Fruit fly (Drosophila melanogaster) whole organism, prepupa: ENCODE results near the gene CG14237.

Source experiments
- Blimp-1 ChIP-seq: fragments of 200-800 bp; sonication (Bioruptor generic); optimal IDR thresholded peaks from 3 replicates; lab custom pipeline; 2017; ENCODE audit warnings: missing biosample characterization, missing genetic modification characterization, mild to moderate bottlenecking, moderate library complexity, missing genetic modification reagents
- CG11294 ChIP-seq: fragments of 200-800 bp; sonication (Bioruptor generic); IDR thresholded peaks from 2 replicates; pipeline ENCODE4 v1.3.6; 2022; ENCODE audit warnings: missing biosample characterization, missing genetic modification characterization
- CG11762 ChIP-seq: fragments of 200-800 bp; sonication (Bioruptor generic); optimal IDR thresholded peaks from 3 replicates; lab custom pipeline; 2016; ENCODE audit warnings: missing biosample characterization, missing genetic modification characterization; ENCODE audit not compliant: insufficient read depth
- CG11902 ChIP-seq: fragments of 200-800 bp; sonication (Bioruptor generic); optimal IDR thresholded peaks from 3 replicates; lab custom pipeline; 2016; ENCODE audit warnings: missing biosample characterization, missing genetic modification characterization
- CG15336 ChIP-seq: fragments of 200-800 bp; sonication (Bioruptor generic); IDR thresholded peaks from 2 replicates; pipeline ENCODE4 v1.3.6; 2022; ENCODE audit warnings: missing biosample characterization, missing genetic modification characterization
- CG1621 ChIP-seq: fragments of 200-800 bp; sonication (Bioruptor generic); optimal IDR thresholded peaks from 3 replicates; lab custom pipeline; 2018; ENCODE audit warnings: missing biosample characterization, mild to moderate bottlenecking, missing genetic modification characterization
- CG3032 ChIP-seq: fragments of 200-800 bp; optimal IDR thresholded peaks from 2 replicates; lab custom pipeline; 2019; ENCODE audit warnings: missing biosample characterization, mild to moderate bottlenecking, missing genetic modification characterization, moderate library complexity
- CG31627 ChIP-seq: fragments of 200-800 bp; sonication (Bioruptor generic); optimal IDR thresholded peaks from 3 replicates; lab custom pipeline; 2016; ENCODE audit warnings: missing biosample characterization, missing genetic modification characterization
- CG32006 ChIP-seq: fragments of 200-800 bp; sonication (Bioruptor generic); optimal IDR thresholded peaks from 3 replicates; lab custom pipeline; 2017; ENCODE audit warnings: missing biosample characterization, mild to moderate bottlenecking, missing genetic modification characterization
- CG34406 ChIP-seq: fragments of 200-800 bp; sonication (Bioruptor generic); optimal IDR thresholded peaks from 3 replicates; lab custom pipeline; 2016; ENCODE audit warnings: missing biosample characterization, missing genetic modification characterization
- CG3919 ChIP-seq: fragments of 200-800 bp; sonication (Bioruptor generic); optimal IDR thresholded peaks from 3 replicates; lab custom pipeline; 2016; ENCODE audit warnings: missing biosample characterization, missing genetic modification characterization
- CG4318 ChIP-seq: fragments of 200-800 bp; sonication (Bioruptor generic); optimal IDR thresholded peaks from 3 replicates; lab custom pipeline; 2017; ENCODE audit warnings: missing biosample characterization, mild to moderate bottlenecking, missing genetic modification characterization
- CG6163 ChIP-seq: fragments of 200-800 bp; sonication (Bioruptor generic); IDR thresholded peaks from 3 replicates; pipeline ENCODE4 v1.3.6; 2022; ENCODE audit warnings: missing biosample characterization, missing genetic modification characterization
- CG6276 ChIP-seq: fragments of 200-800 bp; sonication (Bioruptor generic); optimal IDR thresholded peaks from 2 replicates; lab custom pipeline; 2017; ENCODE audit warnings: missing biosample characterization, mild to moderate bottlenecking, missing genetic modification characterization
- CG6854 ChIP-seq: fragments of 200-800 bp; sonication (Bioruptor generic); optimal IDR thresholded peaks from 2 replicates; lab custom pipeline; 2017; ENCODE audit warnings: missing biosample characterization, mild to moderate bottlenecking, missing genetic modification characterization
- CG7368 ChIP-seq: fragments of 200-800 bp; sonication (Bioruptor generic); optimal IDR thresholded peaks from 3 replicates; lab custom pipeline; 2016; ENCODE audit warnings: missing biosample characterization, missing genetic modification characterization
- CG8119 ChIP-seq: fragments of 200-800 bp; sonication (Bioruptor generic); IDR thresholded peaks from 3 replicates; pipeline ENCODE4 v1.3.6; 2022; ENCODE audit warnings: missing biosample characterization, missing genetic modification characterization
- CG8632 ChIP-seq: fragments of 200-800 bp; sonication (Bioruptor generic); optimal IDR thresholded peaks from 3 replicates; lab custom pipeline; 2016; ENCODE audit warnings: missing biosample characterization, missing genetic modification characterization
- CG9139 ChIP-seq: fragments of 200-800 bp; sonication (Bioruptor generic); optimal IDR thresholded peaks from 3 replicates; lab custom pipeline; 2017; ENCODE audit warnings: missing biosample characterization, mild to moderate bottlenecking, missing genetic modification characterization
- Eip78C ChIP-seq: fragments of 200-800 bp; sonication (Bioruptor generic); peaks from one replicate; lab custom pipeline; 2016; ENCODE audit warnings: missing biosample characterization, missing genetic modification characterization
- Ets96B ChIP-seq: fragments of 200-800 bp; optimal IDR thresholded peaks from 2 replicates; lab custom pipeline; 2019; ENCODE audit warnings: missing biosample characterization, mild to moderate bottlenecking, missing genetic modification characterization, moderate library complexity
- Hr38 ChIP-seq: sonication (Bioruptor generic); optimal IDR thresholded peaks from 2 replicates; lab custom pipeline; 2016; ENCODE audit warnings: missing biosample characterization, missing genetic modification characterization
- Hr39 ChIP-seq: fragments of 200-800 bp; sonication (Bioruptor generic); optimal IDR thresholded peaks from 2 replicates; lab custom pipeline; 2016; ENCODE audit warnings: missing biosample characterization, missing genetic modification characterization
- Hr4 ChIP-seq: fragments of 200-800 bp; sonication (Bioruptor generic); optimal IDR thresholded peaks from 3 replicates; lab custom pipeline; 2016; ENCODE audit warnings: missing biosample characterization, missing genetic modification characterization
- Lpt ChIP-seq: fragments of 200-800 bp; sonication (Bioruptor generic); optimal IDR thresholded peaks from 3 replicates; lab custom pipeline; 2016; ENCODE audit warnings: missing biosample characterization, missing genetic modification characterization
- Met ChIP-seq: fragments of 200-800 bp; sonication (Bioruptor generic); optimal IDR thresholded peaks from 3 replicates; lab custom pipeline; 2016; ENCODE audit warnings: missing biosample characterization, missing genetic modification characterization
- OdsH ChIP-seq: fragments of 200-800 bp; sonication (Bioruptor generic); optimal IDR thresholded peaks from 3 replicates; lab custom pipeline; 2016; ENCODE audit warnings: missing biosample characterization, missing genetic modification characterization
- Sox102F ChIP-seq: fragments of 200-800 bp; sonication (Bioruptor generic); optimal IDR thresholded peaks from 2 replicates; lab custom pipeline; 2016; ENCODE audit warnings: missing biosample characterization, mild to moderate bottlenecking, missing genetic modification characterization
- Sox14 ChIP-seq: fragments of 200-800 bp; sonication (Bioruptor generic); optimal IDR thresholded peaks from 3 replicates; lab custom pipeline; 2016; ENCODE audit warnings: missing biosample characterization, missing genetic modification characterization
- Sox15 ChIP-seq: fragments of 200-800 bp; sonication (Bioruptor generic); optimal IDR thresholded peaks from 3 replicates; lab custom pipeline; 2016; ENCODE audit warnings: missing biosample characterization, missing genetic modification characterization
- achi ChIP-seq: fragments of 200-800 bp; sonication (Bioruptor generic); optimal IDR thresholded peaks from 3 replicates; lab custom pipeline; 2016; ENCODE audit warnings: missing biosample characterization, missing genetic modification characterization
- acj6 ChIP-seq: fragments of 200-800 bp; sonication (Bioruptor generic); optimal IDR thresholded peaks from 3 replicates; lab custom pipeline; 2016; ENCODE audit warnings: missing biosample characterization, missing genetic modification characterization
- cyc ChIP-seq: fragments of 200-800 bp; sonication (Bioruptor generic); optimal IDR thresholded peaks from 3 replicates; lab custom pipeline; 2016; ENCODE audit warnings: missing biosample characterization, missing genetic modification characterization
- dac ChIP-seq: fragments of 200-800 bp; sonication (Bioruptor generic); optimal IDR thresholded peaks from 2 replicates; lab custom pipeline; 2017; ENCODE audit warnings: missing biosample characterization, mild to moderate bottlenecking, missing genetic modification characterization
- dsx ChIP-seq: fragments of 200-800 bp; optimal IDR thresholded peaks from 3 replicates; lab custom pipeline; 2019; ENCODE audit warnings: missing biosample characterization, mild to moderate bottlenecking, missing genetic modification characterization, moderate library complexity; ENCODE audit not compliant: poor library complexity, severe bottlenecking
- eg ChIP-seq: fragments of 200-800 bp; sonication (Bioruptor generic); IDR thresholded peaks from 3 replicates; pipeline ENCODE4 v1.3.6; 2022; ENCODE audit warnings: missing biosample characterization, missing genetic modification characterization
- esn ChIP-seq: fragments of 200-800 bp; sonication (Bioruptor generic); optimal IDR thresholded peaks from 2 replicates; lab custom pipeline; 2016; ENCODE audit warnings: missing biosample characterization, mild to moderate bottlenecking, missing genetic modification characterization, moderate library complexity
- fd59A ChIP-seq: fragments of 200-800 bp; sonication (Bioruptor generic); optimal IDR thresholded peaks from 2 replicates; lab custom pipeline; 2017; ENCODE audit warnings: missing biosample characterization, mild to moderate bottlenecking, missing genetic modification characterization, missing genetic modification reagents
- fkh ChIP-seq: fragments of 200-800 bp; sonication (Bioruptor generic); optimal IDR thresholded peaks from 3 replicates; lab custom pipeline; 2017; ENCODE audit warnings: missing biosample characterization, mild to moderate bottlenecking, missing genetic modification characterization, moderate library complexity
- lz ChIP-seq: fragments of 200-800 bp; sonication (Bioruptor generic); optimal IDR thresholded peaks from 3 replicates; lab custom pipeline; 2016; ENCODE audit warnings: missing biosample characterization, missing genetic modification characterization
- pdm3 ChIP-seq: fragments of 200-800 bp; sonication (Bioruptor generic); optimal IDR thresholded peaks from 3 replicates; lab custom pipeline; 2016; ENCODE audit warnings: missing biosample characterization, missing genetic modification characterization
- ss ChIP-seq, 2 experiments: fragments of 200-800 bp; sonication (Bioruptor generic); optimal IDR thresholded peaks; 2 replicates in 1 of 2; 3 replicates in 1 of 2; lab custom pipeline; 2017 to 2018; ENCODE audit warnings: mild to moderate bottlenecking in 2 of 2, missing biosample characterization in 2 of 2, missing genetic modification characterization in 2 of 2, moderate library complexity in 1 of 2
- svp ChIP-seq: fragments of 200-800 bp; sonication (Bioruptor generic); peaks from one replicate; lab custom pipeline; 2016; ENCODE audit warnings: missing biosample characterization, missing genetic modification characterization
- topi ChIP-seq: fragments of 200-800 bp; sonication (Bioruptor generic); optimal IDR thresholded peaks from 3 replicates; lab custom pipeline; 2016; ENCODE audit warnings: missing biosample characterization, missing genetic modification characterization
- vri ChIP-seq: fragments of 200-800 bp; sonication (Bioruptor generic); optimal IDR thresholded peaks from 3 replicates; lab custom pipeline; 2016; ENCODE audit warnings: missing biosample characterization, mild to moderate bottlenecking, missing genetic modification characterization

The CG14237 gene

dm6 chr3R:26432526-26432925, 24.2 kb upstream of the CG14237 start:
- TF ChIP-seq Ets96B (tag; lab: Kevin White, UChicago) (no peak), CG6163 (GFP tag; lab: Robert Waterston, UW) (no peak), CG7368 (GFP tag; lab: Kevin White, UChicago) (no peak), CG9139 (GFP tag; lab: Kevin White, UChicago) (no peak), CG4318 (GFP tag; lab: Kevin White, UChicago) (no peak), dac (no peak), Hr38 (GFP tag; lab: Kevin White, UChicago) (no peak), dsx (GFP tag; lab: Kevin White, UChicago) (no peak), CG11762 (GFP tag; lab: Kevin White, UChicago) (no peak), CG31627 (no peak), Sox14 (GFP tag; lab: Kevin White, UChicago) (no peak), Hr4 (GFP tag; lab: Kevin White, UChicago) (no peak)

dm6 chr3R:26432978-26433377, 23.7 kb upstream of the CG14237 start:
- peak; percentile 28 for TF ChIP-seq CG3919 (GFP tag; lab: Kevin White, UChicago)
- TF ChIP-seq vri, result no peak
- TF ChIP-seq dsx (GFP tag; lab: Kevin White, UChicago), result no peak
- TF ChIP-seq Lpt (GFP tag; lab: Kevin White, UChicago), result no peak
- TF ChIP-seq Sox15, result no peak
- 0 out of 2 replicates have a peak, but pooled peaks have one; percentile 23 for TF ChIP-seq CG15336 (GFP tag; lab: Robert Waterston, UW)
- TF ChIP-seq Sox102F, result no peak
- TF ChIP-seq OdsH (GFP tag; lab: Kevin White, UChicago), result no peak
- TF ChIP-seq fkh, result no peak
- TF ChIP-seq CG11294, result no peak
- peak; percentile 13 for TF ChIP-seq CG11762 (GFP tag; lab: Kevin White, UChicago)
- TF ChIP-seq Hr38 (GFP tag; lab: Kevin White, UChicago), result no peak
- peak; percentile 62 for TF ChIP-seq CG32006
- TF ChIP-seq svp, result peak; percentile 46
- TF ChIP-seq CG6276, result peak; percentile 15
- peak; percentile 42 for TF ChIP-seq Hr4 (GFP tag; lab: Kevin White, UChicago)
- no peak for TF ChIP-seq Met (GFP tag; lab: Kevin White, UChicago)
- TF ChIP-seq topi (GFP tag; lab: Kevin White, UChicago), result no peak
- peak; percentile 79 for TF ChIP-seq Eip78C (GFP tag; lab: Kevin White, UChicago)
- TF ChIP-seq acj6, result peak; percentile 3
- TF ChIP-seq CG1621 (tag; lab: Kevin White, UChicago), result no peak
- no peak for TF ChIP-seq CG6854 (GFP tag; lab: Kevin White, UChicago)
- TF ChIP-seq ss (GFP tag; optimal IDR thresholded peaks at IDR 0.05; lab: Kevin White, UChicago), result no peak
- no peak for TF ChIP-seq lz (GFP tag; lab: Kevin White, UChicago)
- TF ChIP-seq CG3032 (tag; lab: Kevin White, UChicago), result peak; percentile 7
- TF ChIP-seq CG8632 (GFP tag; lab: Kevin White, UChicago), result peak; percentile 6
- TF ChIP-seq pdm3 (GFP tag; lab: Kevin White, UChicago), result peak; percentile 10
- no peak for TF ChIP-seq Blimp-1 (GFP tag; lab: Kevin White, UChicago)
- no peak for TF ChIP-seq esn (GFP tag; lab: Kevin White, UChicago)
- TF ChIP-seq eg (GFP tag; lab: Robert Waterston, UW), result peak; percentile 25; the same call in 1 of the 3 replicates
- no peak for TF ChIP-seq Hr39 (GFP tag; lab: Kevin White, UChicago)
- no peak for TF ChIP-seq fd59A (GFP tag; lab: Kevin White, UChicago)
- TF ChIP-seq CG8119 (GFP tag; lab: Robert Waterston, UW), result 0 out of 3 replicates have a peak, but pooled peaks have one; percentile 40
- TF ChIP-seq CG7368 (GFP tag; lab: Kevin White, UChicago), result no peak
- no peak for TF ChIP-seq CG11902 (GFP tag; lab: Kevin White, UChicago)
- TF ChIP-seq achi (GFP tag; lab: Kevin White, UChicago), result peak; percentile 40
- TF ChIP-seq cyc (GFP tag; lab: Kevin White, UChicago), result no peak
- peak; percentile 22 for TF ChIP-seq CG4318 (GFP tag; lab: Kevin White, UChicago)
- TF ChIP-seq CG34406 (GFP tag; lab: Kevin White, UChicago), result no peak
